Worm (Caenorhabditis elegans): ENCODE measurements around the gene K09A9.8.

The K09A9.8 gene

DNA sequence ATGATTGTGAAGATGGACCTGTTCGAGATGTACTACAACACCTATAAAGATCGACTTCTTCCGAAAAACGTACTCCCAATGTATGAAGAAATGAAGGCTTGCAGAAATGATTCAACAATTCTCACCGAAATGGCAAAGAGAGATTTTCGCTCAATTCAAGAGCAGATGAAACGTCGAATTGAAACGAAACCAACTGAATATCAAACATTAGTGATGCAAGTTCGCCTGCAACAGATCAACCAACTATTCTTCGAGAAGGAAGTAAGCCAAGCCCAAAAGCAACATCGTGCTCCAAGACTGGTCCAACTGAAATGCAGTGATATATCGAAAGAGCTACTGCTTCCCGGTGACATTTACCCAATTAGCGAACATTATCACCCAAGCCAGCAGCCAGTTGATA, 12.7 kb upstream of the K09A9.8 start:
- no peak for TF ChIP-seq cog-1 (tag; optimal IDR thresholded peaks at IDR 0.05)
- TF ChIP-seq ztf-23 (GFP tag; IDR thresholded peaks at IDR 0.05): no peak
- TF ChIP-seq ref-1 (GFP tag; conservative IDR thresholded peaks at IDR 0.05): no peak
- no peak for TF ChIP-seq klf-2 (GFP tag; conservative IDR thresholded peaks at IDR 0.05)
- TF ChIP-seq flt-1 (GFP tag; IDR thresholded peaks at IDR 0.05): no peak
- no peak for TF ChIP-seq med-1 (GFP tag; optimal IDR thresholded peaks at IDR 0.05; ENCODE audit: insufficient read depth)

DNA sequence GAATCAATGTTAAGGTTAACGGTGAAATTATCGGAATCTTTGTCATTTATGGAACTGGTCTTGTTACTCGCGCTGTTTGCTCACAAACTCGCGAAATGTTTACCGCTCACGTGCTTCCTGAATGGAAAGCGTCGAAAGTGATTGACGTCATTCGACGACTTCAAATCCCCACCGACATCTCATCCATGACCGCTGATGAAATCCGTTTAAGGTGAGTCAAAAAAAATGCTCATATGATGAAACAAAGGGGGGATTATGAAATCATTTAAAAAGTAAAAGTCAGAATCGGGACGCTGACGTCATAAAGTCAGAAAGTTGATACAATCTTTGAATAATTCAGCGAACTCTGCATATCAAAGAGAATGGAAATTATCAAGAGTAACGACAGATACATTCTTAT, 11.6 kb upstream of the K09A9.8 start:
- TF ChIP-seq tab-1 (GFP tag; IDR thresholded peaks at IDR 0.05): no peak
- no peak for TF ChIP-seq med-1 (GFP tag; optimal IDR thresholded peaks at IDR 0.05; ENCODE audit: insufficient read depth)
- TF ChIP-seq flt-1 (GFP tag; IDR thresholded peaks at IDR 0.05): no peak
- TF ChIP-seq T22C8.4 (GFP tag; IDR thresholded peaks at IDR 0.05): no peak
- TF ChIP-seq ztf-23 (GFP tag; IDR thresholded peaks at IDR 0.05): no peak
- TF ChIP-seq cog-1 (tag; optimal IDR thresholded peaks at IDR 0.05): no peak
- TF ChIP-seq ztf-29 (GFP tag; IDR thresholded peaks at IDR 0.05): no peak
- no peak for TF ChIP-seq klf-2 (GFP tag; conservative IDR thresholded peaks at IDR 0.05)
- TF ChIP-seq ref-1 (GFP tag; conservative IDR thresholded peaks at IDR 0.05): no peak

DNA sequence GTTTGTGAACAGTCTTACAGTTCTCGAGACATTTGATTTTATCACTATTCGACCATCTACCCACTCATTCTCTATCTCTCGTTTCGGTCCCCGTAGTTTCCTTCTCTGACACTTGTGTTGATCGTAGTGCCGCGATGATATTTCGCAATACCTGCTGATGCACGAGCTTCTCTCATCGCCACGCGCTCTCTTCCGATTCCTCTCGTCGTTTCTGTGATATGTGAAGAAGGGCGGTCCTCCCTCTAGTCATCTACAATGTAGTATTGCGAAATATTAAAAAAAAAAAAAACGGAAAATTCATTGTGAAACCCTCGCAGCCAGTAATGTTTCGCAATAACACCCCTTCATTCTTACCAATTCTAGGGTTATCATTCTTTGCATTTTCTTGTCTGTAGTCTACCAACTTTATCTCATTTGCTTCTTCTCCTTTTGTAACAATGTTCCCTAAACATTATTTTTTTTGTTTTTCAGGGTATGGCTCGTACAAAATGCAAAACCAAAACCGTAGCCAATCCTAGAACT, 10.6 kb upstream of the K09A9.8 start, which contains the start of gene nipi-3:
Gene nipi-3, plus strand, starts transcription at position 472 of the 522 bp plus-strand sequence.
- TF ChIP-seq flt-1 (GFP tag; IDR thresholded peaks at IDR 0.05): no peak
- no peak for TF ChIP-seq ztf-29 (GFP tag; IDR thresholded peaks at IDR 0.05)
- TF ChIP-seq tab-1 (GFP tag; IDR thresholded peaks at IDR 0.05): no peak
- TF ChIP-seq ztf-23 (GFP tag; IDR thresholded peaks at IDR 0.05): no peak
- TF ChIP-seq klf-2 (GFP tag; conservative IDR thresholded peaks at IDR 0.05): no peak
- TF ChIP-seq med-1 (GFP tag; optimal IDR thresholded peaks at IDR 0.05; ENCODE audit: insufficient read depth): no peak
- no peak for TF ChIP-seq ref-1 (GFP tag; conservative IDR thresholded peaks at IDR 0.05)
- TF ChIP-seq cog-1 (tag; optimal IDR thresholded peaks at IDR 0.05): no peak
- no peak for TF ChIP-seq T22C8.4 (GFP tag; IDR thresholded peaks at IDR 0.05)

DNA sequence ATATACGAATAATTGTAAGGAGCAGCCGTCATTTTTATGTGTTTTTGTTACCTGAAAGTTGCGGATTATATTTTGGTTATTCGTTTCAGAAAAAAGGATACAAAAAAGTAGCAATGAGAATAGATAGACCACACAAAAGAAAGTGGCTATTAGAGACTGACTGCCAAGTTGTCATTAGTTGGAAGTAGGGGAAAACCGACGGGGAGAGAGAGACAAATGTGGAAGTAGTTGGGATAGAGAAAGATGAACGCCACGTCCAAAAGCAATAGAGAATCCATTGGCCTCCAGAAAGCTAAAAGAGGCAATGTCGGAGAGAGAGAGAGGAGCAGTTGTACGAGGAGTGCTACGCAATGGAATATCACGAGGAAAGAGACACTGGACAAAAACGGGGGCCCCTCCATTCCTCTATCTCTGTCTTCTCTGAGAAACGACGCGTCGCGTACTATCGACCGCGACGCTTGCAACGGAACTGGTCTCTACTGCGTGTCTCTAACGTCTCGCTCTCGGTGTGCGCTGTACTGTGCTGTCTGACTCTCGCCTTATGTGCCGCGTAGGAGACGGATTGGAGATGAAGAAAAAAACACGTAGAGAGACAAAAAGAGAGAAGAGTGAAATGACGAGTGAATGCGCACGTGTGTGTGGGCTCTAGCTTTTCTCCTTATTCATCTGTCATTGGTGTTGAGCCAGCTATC, 9.8 kb upstream of the K09A9.8 start, which contains the start of gene rab-14:
Gene rab-14, minus strand, starts transcription at position 51 of the 692 bp plus-strand sequence.
- TF ChIP-seq med-1 (GFP tag; optimal IDR thresholded peaks at IDR 0.05; ENCODE audit: insufficient read depth) (no peak), ztf-23 (GFP tag; IDR thresholded peaks at IDR 0.05) (peak; percentile 80), cog-1 (tag; optimal IDR thresholded peaks at IDR 0.05) (peak; percentile 2), flt-1 (GFP tag; IDR thresholded peaks at IDR 0.05) (peak; percentile 57; the same call in 1 of the 2 replicates), tab-1 (GFP tag; IDR thresholded peaks at IDR 0.05) (0 out of 2 replicates have a peak, but pooled peaks have one; percentile 17)

DNA sequence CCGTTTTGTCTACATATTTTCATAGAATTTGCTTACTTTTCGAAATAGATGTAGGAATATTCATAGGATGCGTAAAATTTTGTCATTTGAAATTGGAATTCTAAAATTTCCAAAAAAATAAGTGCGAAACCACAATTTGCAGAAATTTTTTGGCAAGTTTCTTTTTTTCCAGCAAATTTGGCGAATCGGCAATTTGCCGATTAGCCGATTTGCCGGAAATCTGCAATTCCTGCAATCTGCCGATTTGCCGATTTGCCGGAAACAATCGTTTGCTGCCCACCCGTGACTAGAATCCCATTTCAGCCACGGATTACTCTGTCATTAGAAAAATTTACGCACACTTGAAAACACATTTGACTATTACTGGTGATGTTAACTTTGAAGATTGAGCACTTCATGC, 7.3 kb upstream of the K09A9.8 start:
- no peak for TF ChIP-seq med-1 (GFP tag; optimal IDR thresholded peaks at IDR 0.05; ENCODE audit: insufficient read depth)
- no peak for TF ChIP-seq ztf-23 (GFP tag; IDR thresholded peaks at IDR 0.05)
- no peak for TF ChIP-seq T22C8.4 (GFP tag; IDR thresholded peaks at IDR 0.05)

DNA sequence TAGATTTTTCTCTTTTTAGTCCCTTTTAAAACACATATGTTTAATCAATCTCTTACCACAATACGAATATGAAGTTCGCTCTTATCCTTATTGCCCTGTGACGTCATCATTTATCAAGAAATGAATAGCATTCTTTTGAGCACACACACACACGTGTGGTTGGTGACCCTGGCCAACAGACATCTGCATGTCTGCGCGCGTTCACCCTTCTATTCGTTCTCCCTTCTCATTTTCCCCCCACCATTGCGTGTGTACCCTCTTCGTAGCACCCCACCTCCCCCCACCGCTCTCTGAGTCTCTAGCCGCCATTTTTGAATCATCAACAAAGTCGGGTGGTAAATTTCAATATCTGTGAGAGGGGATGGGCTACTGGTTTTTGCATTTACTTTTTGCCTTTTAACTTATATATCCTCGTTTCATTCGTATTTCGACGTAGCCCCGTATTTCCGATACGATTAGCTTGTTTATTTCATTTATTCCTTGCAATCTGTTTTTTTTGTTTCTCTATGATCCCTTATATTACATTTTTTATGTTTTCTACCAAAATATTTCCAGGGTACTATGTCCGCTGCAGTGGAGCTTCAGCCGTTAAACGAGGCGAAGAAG, 3.6 kb upstream of the K09A9.8 start, which contains the start of gene ent-2:
Gene ent-2, plus strand, starts transcription at position 556 of the 606 bp plus-strand sequence.
- peak; percentile 99 for TF ChIP-seq ztf-23 (GFP tag; IDR thresholded peaks at IDR 0.05)
- no peak for TF ChIP-seq med-1 (GFP tag; optimal IDR thresholded peaks at IDR 0.05; ENCODE audit: insufficient read depth)

DNA sequence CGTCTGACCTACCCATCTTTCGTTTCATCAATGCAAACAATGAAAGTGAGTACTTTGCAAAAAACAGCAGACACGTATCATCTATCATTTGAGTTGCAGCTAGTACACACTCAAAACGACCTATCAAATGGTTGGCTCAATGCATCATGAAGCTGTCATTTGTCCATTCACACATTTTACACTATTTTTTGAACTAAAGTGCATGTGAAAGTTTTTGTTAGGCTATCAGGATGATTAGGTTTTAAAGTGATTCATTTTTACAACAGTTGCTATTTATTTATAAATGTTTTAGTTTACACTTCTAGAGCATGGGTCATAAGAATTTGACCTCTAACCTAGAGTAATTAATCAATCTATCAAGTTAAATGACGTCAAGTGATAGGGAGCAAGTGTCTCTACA, 2.9 kb upstream of the K09A9.8 start:
- TF ChIP-seq ztf-29 (GFP tag; IDR thresholded peaks at IDR 0.05): no peak
- no peak for TF ChIP-seq ref-1 (GFP tag; conservative IDR thresholded peaks at IDR 0.05)
- no peak for TF ChIP-seq T22C8.4 (GFP tag; IDR thresholded peaks at IDR 0.05)
- no peak for TF ChIP-seq ztf-23 (GFP tag; IDR thresholded peaks at IDR 0.05)
- TF ChIP-seq tab-1 (GFP tag; IDR thresholded peaks at IDR 0.05): no peak
- TF ChIP-seq med-1 (GFP tag; optimal IDR thresholded peaks at IDR 0.05; ENCODE audit: insufficient read depth): no peak
- TF ChIP-seq klf-2 (GFP tag; conservative IDR thresholded peaks at IDR 0.05): no peak
- TF ChIP-seq flt-1 (GFP tag; IDR thresholded peaks at IDR 0.05): no peak
- no peak for TF ChIP-seq cog-1 (tag; optimal IDR thresholded peaks at IDR 0.05)

DNA sequence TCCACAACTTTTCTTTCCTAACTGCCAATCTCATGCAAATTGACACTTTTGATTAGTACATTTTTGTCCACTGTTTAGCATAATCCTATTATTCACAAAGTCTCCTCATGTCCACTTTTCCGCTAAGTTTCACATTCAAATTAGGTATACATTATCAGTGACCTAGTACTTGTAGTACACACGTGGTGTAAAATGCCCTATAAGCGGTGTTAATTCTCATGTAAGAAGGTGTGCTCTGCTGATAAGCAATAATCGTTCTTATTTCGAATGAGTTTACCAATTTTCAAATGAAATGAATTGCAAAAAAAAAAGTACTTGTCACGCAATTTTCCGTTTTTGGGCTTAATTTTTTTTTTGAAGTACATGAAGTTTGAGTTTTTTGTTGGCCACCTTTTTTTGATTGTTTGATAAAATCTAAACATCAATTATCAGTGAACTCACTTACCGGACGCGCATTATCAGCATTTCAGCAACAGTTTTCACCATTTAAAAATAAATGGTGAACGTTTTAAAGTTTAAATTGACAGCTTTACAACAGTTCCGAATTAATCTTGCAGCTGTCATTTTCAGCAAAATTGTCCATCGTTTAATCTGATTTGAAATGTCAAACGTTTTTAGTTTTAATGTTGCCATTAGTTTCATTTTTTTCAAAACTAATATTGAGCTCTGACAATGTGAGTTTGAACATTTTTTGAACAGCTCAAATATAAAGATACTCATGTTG, 1.8 kb upstream of the K09A9.8 start:
- TF ChIP-seq cog-1 (tag; optimal IDR thresholded peaks at IDR 0.05) (no peak), flt-1 (GFP tag; IDR thresholded peaks at IDR 0.05) (no peak), T22C8.4 (GFP tag; IDR thresholded peaks at IDR 0.05) (no peak), tab-1 (GFP tag; IDR thresholded peaks at IDR 0.05) (no peak), med-1 (GFP tag; optimal IDR thresholded peaks at IDR 0.05; ENCODE audit: insufficient read depth) (no peak), ztf-29 (GFP tag; IDR thresholded peaks at IDR 0.05) (no peak), ztf-23 (GFP tag; IDR thresholded peaks at IDR 0.05) (no peak), ref-1 (GFP tag; conservative IDR thresholded peaks at IDR 0.05) (no peak), klf-2 (GFP tag; conservative IDR thresholded peaks at IDR 0.05) (no peak)

DNA sequence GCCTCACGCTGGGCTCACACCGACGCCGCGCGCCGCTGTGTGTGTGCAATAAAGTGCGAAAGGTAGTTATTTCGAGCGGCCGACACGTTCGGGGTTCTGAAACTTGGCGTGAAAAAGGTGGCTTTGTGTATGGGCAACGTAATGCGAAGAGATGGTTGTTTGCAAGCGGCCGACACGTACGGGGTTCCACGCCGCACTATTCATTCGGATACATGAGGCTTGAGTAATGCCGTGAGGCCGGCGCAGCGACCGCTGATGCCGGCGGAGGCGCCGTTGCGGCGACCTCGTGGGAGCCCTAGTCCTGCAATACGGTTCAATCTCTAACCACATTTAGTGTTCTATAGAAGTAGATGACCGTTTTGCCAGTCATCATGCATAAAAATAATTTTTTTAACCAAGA, 3.0 kb downstream of the K09A9.8 start:
- TF ChIP-seq klf-2 (GFP tag; conservative IDR thresholded peaks at IDR 0.05): no peak
- no peak for TF ChIP-seq ztf-29 (GFP tag; IDR thresholded peaks at IDR 0.05)
- no peak for TF ChIP-seq flt-1 (GFP tag; IDR thresholded peaks at IDR 0.05)
- TF ChIP-seq ztf-23 (GFP tag; IDR thresholded peaks at IDR 0.05): no peak
- TF ChIP-seq med-1 (GFP tag; optimal IDR thresholded peaks at IDR 0.05; ENCODE audit: insufficient read depth): no peak
- TF ChIP-seq tab-1 (GFP tag; IDR thresholded peaks at IDR 0.05): no peak
- TF ChIP-seq ref-1 (GFP tag; conservative IDR thresholded peaks at IDR 0.05): no peak
- TF ChIP-seq cog-1 (tag; optimal IDR thresholded peaks at IDR 0.05): no peak
- TF ChIP-seq T22C8.4 (GFP tag; IDR thresholded peaks at IDR 0.05): no peak

All from whole organism, midembryonic.